Fruit fly (Drosophila melanogaster) whole organism, embryonic: ENCODE results near the gene Spase25.

Experiments used
- Awh ChIP-seq: fragments of 200-800 bp; sonication (Bioruptor generic); IDR thresholded peaks from 2 replicates; pipeline ENCODE4, ENCODE4 v1.3.6; 2022; ENCODE audit warnings: missing biosample characterization, missing genetic modification characterization
- BtbVII ChIP-seq: fragments of 200-800 bp; sonication (Bioruptor generic); optimal IDR thresholded peaks from 3 replicates; lab custom pipeline; 2017; ENCODE audit warnings: missing biosample characterization, mild to moderate bottlenecking, missing genetic modification characterization
- C15 ChIP-seq: fragments of 200-800 bp; sonication (Bioruptor generic); IDR thresholded peaks from 3 replicates; pipeline ENCODE4 v1.3.6; 2022; ENCODE audit warnings: missing biosample characterization, missing genetic modification characterization
- CG10565 ChIP-seq: fragments of 200-800 bp; sonication (Bioruptor generic); optimal IDR thresholded peaks from 3 replicates; lab custom pipeline; 2016; ENCODE audit warnings: missing biosample characterization, mild to moderate bottlenecking, missing genetic modification characterization
- CG11247 ChIP-seq: fragments of 200-800 bp; sonication (Bioruptor generic); IDR thresholded peaks from 2 replicates; pipeline ENCODE4 v1.3.6; 2022; ENCODE audit warnings: missing biosample characterization, missing genetic modification characterization
- CG12071 ChIP-seq: fragments of 200-800 bp; sonication (Bioruptor generic); optimal IDR thresholded peaks from 3 replicates; lab custom pipeline; 2018; ENCODE audit warnings: missing biosample characterization, mild to moderate bottlenecking, missing genetic modification characterization
- CG13775 ChIP-seq: fragments of 200-800 bp; sonication (Bioruptor generic); optimal IDR thresholded peaks from 3 replicates; lab custom pipeline; 2017; ENCODE audit warnings: missing biosample characterization, mild to moderate bottlenecking, missing genetic modification characterization
- CG15073 ChIP-seq: fragments of 200-800 bp; sonication (Bioruptor generic); optimal IDR thresholded peaks from 2 replicates; lab custom pipeline; 2016; ENCODE audit warnings: missing biosample characterization, missing genetic modification characterization
- CG15601 ChIP-seq: fragments of 200-800 bp; sonication (Bioruptor generic); optimal IDR thresholded peaks from 3 replicates; lab custom pipeline; 2019; ENCODE audit warnings: missing biosample characterization, mild to moderate bottlenecking, missing genetic modification characterization, moderate library complexity
- CG1603 ChIP-seq: fragments of 200-800 bp; sonication (Bioruptor generic); optimal IDR thresholded peaks from 2 replicates; lab custom pipeline; 2019; ENCODE audit warnings: missing biosample characterization, mild to moderate bottlenecking, missing genetic modification characterization, moderate library complexity
- CG18476 ChIP-seq: fragments of 200-800 bp; sonication (Bioruptor generic); optimal IDR thresholded peaks from 2 replicates; lab custom pipeline; 2016; ENCODE audit warnings: missing biosample characterization, mild to moderate bottlenecking, missing genetic modification characterization
- CG3281 ChIP-seq: fragments of 200-800 bp; sonication (Bioruptor generic); optimal IDR thresholded peaks from 3 replicates; lab custom pipeline; 2017; ENCODE audit warnings: missing biosample characterization, mild to moderate bottlenecking, missing genetic modification characterization
- CG43689 ChIP-seq: fragments of 200-800 bp; sonication (Bioruptor generic); IDR thresholded peaks from 2 replicates; pipeline ENCODE4 v1.3.6; 2022; ENCODE audit warnings: missing biosample characterization, missing genetic modification characterization
- CG6854 ChIP-seq: fragments of 200-800 bp; sonication (Bioruptor generic); optimal IDR thresholded peaks from 3 replicates; lab custom pipeline; 2017; ENCODE audit warnings: missing biosample characterization, mild to moderate bottlenecking, missing genetic modification characterization
- CG7372 ChIP-seq: fragments of 200-800 bp; sonication (Bioruptor generic); IDR thresholded peaks from 2 replicates; pipeline ENCODE4 v1.3.6; 2022; ENCODE audit warnings: missing biosample characterization, missing genetic modification characterization
- CG8388 ChIP-seq: fragments of 200-800 bp; sonication (Bioruptor generic); optimal IDR thresholded peaks from 2 replicates; lab custom pipeline; 2019; ENCODE audit warnings: missing biosample characterization, mild to moderate bottlenecking, missing genetic modification characterization, moderate library complexity
- Dref ChIP-seq: fragments of 200-800 bp; sonication (Bioruptor generic); IDR thresholded peaks from 2 replicates; pipeline ENCODE4 v1.3.6; 2022; ENCODE audit warnings: missing biosample characterization, missing genetic modification characterization
- Fer3 ChIP-seq: fragments of 200-800 bp; sonication (Bioruptor generic); optimal IDR thresholded peaks from 2 replicates; lab custom pipeline; 2018; ENCODE audit warnings: missing biosample characterization, mild to moderate bottlenecking, missing genetic modification characterization, moderate library complexity
- HHEX ChIP-seq: fragments of 200-800 bp; sonication (Bioruptor generic); optimal IDR thresholded peaks from 3 replicates; lab custom pipeline; 2017; ENCODE audit warnings: missing biosample characterization, mild to moderate bottlenecking, missing genetic modification characterization, missing genetic modification reagents
- Hey ChIP-seq: fragments of 200-800 bp; sonication (Bioruptor generic); optimal IDR thresholded peaks from 3 replicates; lab custom pipeline; 2018; ENCODE audit warnings: missing biosample characterization, mild to moderate bottlenecking, missing genetic modification characterization
- MTF-1 ChIP-seq: fragments of 200-800 bp; sonication (Bioruptor generic); optimal IDR thresholded peaks from 2 replicates; lab custom pipeline; 2018; ENCODE audit warnings: missing biosample characterization, mild to moderate bottlenecking, missing genetic modification characterization, borderline replicate concordance
- Mes4 ChIP-seq: fragments of 200-800 bp; sonication (Bioruptor generic); optimal IDR thresholded peaks from 2 replicates; lab custom pipeline; 2016; ENCODE audit warnings: missing biosample characterization, missing genetic modification characterization
- Mrtf ChIP-seq: fragments of 200-800 bp; sonication (Bioruptor generic); IDR thresholded peaks from 3 replicates; pipeline ENCODE4 v1.3.6; 2022; ENCODE audit warnings: missing biosample characterization, missing genetic modification characterization
- NC2β ChIP-seq: fragments of 200-800 bp; sonication (Bioruptor generic); optimal IDR thresholded peaks from 2 replicates; lab custom pipeline; 2016; ENCODE audit warnings: missing biosample characterization, missing genetic modification characterization
- NK7.1 ChIP-seq: fragments of 200-800 bp; sonication (Bioruptor generic); optimal IDR thresholded peaks from 3 replicates; lab custom pipeline; 2016; ENCODE audit warnings: missing biosample characterization, missing genetic modification characterization
- Ravus ChIP-seq: fragments of 200-800 bp; sonication (Bioruptor generic); IDR thresholded peaks from 2 replicates; pipeline ENCODE4 v1.3.6; 2022; ENCODE audit warnings: missing biosample characterization, missing genetic modification characterization
- Side ChIP-seq: fragments of 200-800 bp; sonication (Bioruptor generic); optimal IDR thresholded peaks from 2 replicates; lab custom pipeline; 2016; ENCODE audit warnings: missing biosample characterization, missing genetic modification characterization
- Sin3A ChIP-seq: fragments of >200 bp; optimal IDR thresholded peaks from 2 replicates; lab custom pipeline; 2018
- Spps ChIP-seq: fragments of 200-800 bp; sonication (Bioruptor generic); optimal IDR thresholded peaks from 2 replicates; lab custom pipeline; 2018; ENCODE audit warnings: missing biosample characterization, mild to moderate bottlenecking, missing genetic modification characterization
- Tbp ChIP-seq: fragments of >200 bp; optimal IDR thresholded peaks from 2 replicates; lab custom pipeline; 2018; ENCODE audit warnings: missing biosample characterization, missing genetic modification characterization
- Xbp1 ChIP-seq: fragments of 200-800 bp; sonication (Bioruptor generic); optimal IDR thresholded peaks from 3 replicates; lab custom pipeline; 2016; ENCODE audit warnings: missing biosample characterization, mild to moderate bottlenecking, missing genetic modification characterization
- ap ChIP-seq: fragments of 200-800 bp; sonication (Bioruptor generic); IDR thresholded peaks from 2 replicates; pipeline ENCODE4 v1.3.6; 2022; ENCODE audit warnings: missing biosample characterization, missing genetic modification characterization
- eve ChIP-seq, 2 experiments: fragments of >200 bp; optimal IDR thresholded peaks; 2 replicates each; lab custom pipeline; 2017; ENCODE audit warnings: missing biosample characterization in 2 of 2, missing genetic modification characterization in 2 of 2
- fd64A ChIP-seq: fragments of 200-800 bp; sonication (Bioruptor generic); optimal IDR thresholded peaks from 3 replicates; lab custom pipeline; 2018; ENCODE audit warnings: missing biosample characterization, mild to moderate bottlenecking, missing genetic modification characterization
- fu2 ChIP-seq: fragments of 200-800 bp; sonication (Bioruptor generic); optimal IDR thresholded peaks from 2 replicates; lab custom pipeline; 2016; ENCODE audit warnings: missing biosample characterization, missing genetic modification characterization
- gce ChIP-seq: fragments of 200-800 bp; sonication (Bioruptor generic); IDR thresholded peaks from 3 replicates; pipeline ENCODE4 v1.3.6; 2022; ENCODE audit warnings: missing biosample characterization, missing genetic modification characterization
- her ChIP-seq: fragments of 200-800 bp; sonication (Bioruptor generic); optimal IDR thresholded peaks from 2 replicates; lab custom pipeline; 2016; ENCODE audit warnings: missing biosample characterization, missing genetic modification characterization
- knrl ChIP-seq: fragments of 200-800 bp; sonication (Bioruptor generic); IDR thresholded peaks from 3 replicates; pipeline ENCODE4 v1.3.6; 2022; ENCODE audit warnings: missing biosample characterization, missing genetic modification characterization; ENCODE audit not compliant: partially characterized antibody
- lilli ChIP-seq: fragments of 200-800 bp; sonication (Bioruptor generic); optimal IDR thresholded peaks from 3 replicates; lab custom pipeline; 2016; ENCODE audit warnings: missing biosample characterization, missing genetic modification characterization
- lmd ChIP-seq: fragments of 200-800 bp; sonication (Bioruptor generic); IDR thresholded peaks from 2 replicates; pipeline ENCODE4 v1.3.6; 2022; ENCODE audit warnings: missing biosample characterization, missing genetic modification characterization
- nom ChIP-seq: fragments of 200-800 bp; sonication (Bioruptor generic); optimal IDR thresholded peaks from 2 replicates; lab custom pipeline; 2017; ENCODE audit warnings: missing biosample characterization, missing genetic modification characterization, mild to moderate bottlenecking, moderate library complexity, missing genetic modification reagents
- phol ChIP-seq: fragments of 200-800 bp; sonication (Bioruptor generic); optimal IDR thresholded peaks from 3 replicates; lab custom pipeline; 2018; ENCODE audit warnings: missing biosample characterization, mild to moderate bottlenecking, missing genetic modification characterization, moderate library complexity
- pum ChIP-seq: fragments of 200-800 bp; sonication (Bioruptor generic); optimal IDR thresholded peaks from 2 replicates; lab custom pipeline; 2016; ENCODE audit warnings: missing biosample characterization, missing genetic modification characterization
- row ChIP-seq: fragments of 200-800 bp; sonication (Bioruptor generic); IDR thresholded peaks from 3 replicates; pipeline ENCODE4 v1.3.6; 2022; ENCODE audit warnings: missing biosample characterization, missing genetic modification characterization
- schlank ChIP-seq: fragments of 200-800 bp; sonication (Bioruptor generic); optimal IDR thresholded peaks from 2 replicates; lab custom pipeline; 2018; ENCODE audit warnings: missing biosample characterization, mild to moderate bottlenecking, missing genetic modification characterization
- sim ChIP-seq: fragments of 200-800 bp; sonication (Bioruptor generic); IDR thresholded peaks from 2 replicates; pipeline ENCODE4 v1.3.6; 2022; ENCODE audit warnings: missing biosample characterization, missing genetic modification characterization
- sima ChIP-seq: fragments of 200-800 bp; sonication (Bioruptor generic); optimal IDR thresholded peaks from 2 replicates; lab custom pipeline; 2016; ENCODE audit warnings: missing biosample characterization, missing genetic modification characterization
- tgo ChIP-seq: fragments of 200-800 bp; sonication (Bioruptor generic); IDR thresholded peaks from 3 replicates; pipeline ENCODE4 v1.3.6; 2022; ENCODE audit warnings: missing biosample characterization, missing genetic modification characterization
- ttk ChIP-seq: fragments of 200-800 bp; sonication (Bioruptor generic); IDR thresholded peaks from 2 replicates; pipeline ENCODE4 v2.1.2; 2022; ENCODE audit warnings: missing biosample characterization, missing genetic modification characterization
- unc-4 ChIP-seq: fragments of 200-800 bp; sonication (Bioruptor generic); IDR thresholded peaks from 2 replicates; pipeline ENCODE4 v1.3.6; 2022; ENCODE audit warnings: missing biosample characterization, missing genetic modification characterization; ENCODE audit not compliant: partially characterized antibody
- z ChIP-seq: fragments of 200-800 bp; sonication (Bioruptor generic); IDR thresholded peaks from 3 replicates; pipeline ENCODE4 v1.3.6; 2022; ENCODE audit warnings: missing biosample characterization, missing genetic modification characterization

Spase25 gene

dm6 chrX:11449476-11450119 is 35.5 kb upstream of the Spase25 start (continued):
- TF ChIP-seq CG43689 (GFP tag; lab: Robert Waterston, UW): peak; percentile 71
- TF ChIP-seq sim (GFP tag; lab: Robert Waterston, UW): peak; percentile 52; the same call in 1 of the 2 replicates
- no peak for TF ChIP-seq nom (GFP tag; lab: Kevin White, UChicago)
- peak; percentile 75 for TF ChIP-seq fd64A (GFP tag; lab: Kevin White, UChicago)
- peak; percentile 85 for TF ChIP-seq CG3281 (GFP tag; lab: Kevin White, UChicago)
- TF ChIP-seq HHEX (GFP tag; lab: Kevin White, UChicago): peak; percentile 78
- no peak for TF ChIP-seq sima (GFP tag; lab: Kevin White, UChicago)
- peak; percentile 80 for TF ChIP-seq CG8388 (GFP tag; lab: Kevin White, UChicago)
- no peak for TF ChIP-seq CG10565
- peak; percentile 61 for TF ChIP-seq NK7.1 (GFP tag; lab: Kevin White, UChicago)
- TF ChIP-seq CG15073 (GFP tag; lab: Kevin White, UChicago): no peak
- TF ChIP-seq CG12071 (GFP tag; lab: Kevin White, UChicago): peak; percentile 88
- TF ChIP-seq Dref (GFP tag; lab: Robert Waterston, UW): no peak
- 0 out of 3 replicates have a peak, but pooled peaks have one; percentile 38 for TF ChIP-seq C15 (GFP tag; lab: Robert Waterston, UW)
- TF ChIP-seq tgo: peak; percentile 86
- TF ChIP-seq Ravus (GFP tag; lab: Robert Waterston, UW): peak; percentile 64
- TF ChIP-seq lmd (GFP tag; lab: Robert Waterston, UW): peak; percentile 88
- peak; percentile 80 for TF ChIP-seq ap (GFP tag; lab: Robert Waterston, UW)
- TF ChIP-seq MTF-1: peak; percentile 74
- TF ChIP-seq Sin3A (lab: Kevin White, UChicago): no peak
- TF ChIP-seq CG15601 (tag; lab: Kevin White, UChicago): peak; percentile 50
- peak; percentile 33 for TF ChIP-seq Spps (tag; lab: Kevin White, UChicago)
- TF ChIP-seq fu2 (GFP tag; lab: Kevin White, UChicago): peak; percentile 83
- TF ChIP-seq Mes4 (GFP tag; lab: Kevin White, UChicago): peak; percentile 76
- TF ChIP-seq her: peak; percentile 83
- peak; percentile 65 for TF ChIP-seq CG6854 (GFP tag; lab: Kevin White, UChicago)
- TF ChIP-seq CG13775 (GFP tag; lab: Kevin White, UChicago): peak; percentile 64
- peak; percentile 89 for TF ChIP-seq Mrtf (GFP tag; lab: Robert Waterston, UW)
- TF ChIP-seq CG1603 (tag; lab: Kevin White, UChicago): peak; percentile 93
- TF ChIP-seq BtbVII (GFP tag; lab: Kevin White, UChicago): peak; percentile 87
- TF ChIP-seq pum (GFP tag; lab: Kevin White, UChicago): peak; percentile 77
- TF ChIP-seq eve (GFP tag; optimal IDR thresholded peaks at IDR 0.05; lab: Kevin White, UChicago): peak in 1 of 2 experiments; percentile 92
- TF ChIP-seq row (GFP tag; lab: Robert Waterston, UW): peak; percentile 89
- peak; percentile 83 for TF ChIP-seq Xbp1 (GFP tag; lab: Kevin White, UChicago)
- peak; percentile 88 for TF ChIP-seq lilli (GFP tag; lab: Kevin White, UChicago)
- TF ChIP-seq z: no peak; the same call in 2 of the 3 replicates
- TF ChIP-seq gce (GFP tag; lab: Robert Waterston, UW): peak; percentile 76; the same call in 2 of the 3 replicates
- TF ChIP-seq CG18476 (GFP tag; lab: Kevin White, UChicago): peak; percentile 54
- TF ChIP-seq Hey (tag; lab: Kevin White, UChicago): peak; percentile 60
- TF ChIP-seq CG11247 (GFP tag; lab: Robert Waterston, UW): peak; percentile 90
- no peak for TF ChIP-seq Tbp (GFP tag; lab: Kevin White, UChicago)
- peak; percentile 85 for TF ChIP-seq Side (GFP tag; lab: Kevin White, UChicago)
- TF ChIP-seq schlank: peak; percentile 78
- TF ChIP-seq phol: peak; percentile 82
- TF ChIP-seq unc-4 (GFP tag; lab: Robert Waterston, UW): no peak
- TF ChIP-seq knrl (GFP tag; lab: Robert Waterston, UW): no peak
- peak; percentile 86 for TF ChIP-seq ttk
- peak; percentile 88 for TF ChIP-seq Fer3 (tag; lab: Kevin White, UChicago)
- TF ChIP-seq CG7372 (GFP tag; lab: Robert Waterston, UW): peak; percentile 85
- peak; percentile 85 for TF ChIP-seq Awh (GFP tag; lab: Robert Waterston, UW)
- peak; percentile 73 for TF ChIP-seq NC2β (GFP tag; lab: Kevin White, UChicago)
